Comparison of ENCODE assay signal across 3 worm cellular contexts in genomic region chrX:8933508-8933907, ce11.
TF ChIP-seq lines count a peak whose summit lies in the region.

No protein-coding gene starts in this region.

TF ChIP-seq in whole organism, L1 larva, 84 proteins besides CTCF, POLR2A, EP300 and RAD21:
- no peak for TF ChIP-seq nhr-85 (tag; lab: Kevin White, UChicago)
- TF ChIP-seq blmp-1 (tag; optimal IDR thresholded peaks at IDR 0.05; lab: Kevin White, UChicago): peak; percentile 56

TF ChIP-seq in whole organism, L4 larva, 104 proteins besides CTCF, POLR2A, EP300 and RAD21:
- TF ChIP-seq hlh-11 (tag; optimal IDR thresholded peaks at IDR 0.05; lab: Kevin White, UChicago) (peak; percentile 29), unc-130 (GFP tag; optimal IDR thresholded peaks at IDR 0.05; lab: Kevin White, UChicago) (no peak), mxl-3 (GFP tag; optimal IDR thresholded peaks at IDR 0.05; lab: Kevin White, UChicago) (peak; percentile 20)

TF ChIP-seq in whole organism, mixed stage, embryonic, 35 proteins besides CTCF, POLR2A, EP300 and RAD21:
- no peak for TF ChIP-seq zip-8 (tag; optimal IDR thresholded peaks at IDR 0.05; lab: Kevin White, UChicago)
- TF ChIP-seq ham-2 (GFP tag; optimal IDR thresholded peaks at IDR 0.05; lab: Kevin White, UChicago): peak; percentile 58
- no peak for TF ChIP-seq lin-32 (GFP tag; optimal IDR thresholded peaks at IDR 0.05; lab: Kevin White, UChicago)
